Fruit fly (Drosophila melanogaster) whole organism, embryonic: ENCODE data around the gene CG9626.

Source experiments
- Adf1 ChIP-seq: fragments of 200-800 bp; sonication (Bioruptor generic); IDR thresholded peaks from 2 replicates; pipeline ENCODE4 v1.3.6; 2022; ENCODE audit warnings: missing biosample characterization, missing genetic modification characterization
- Aef1 ChIP-seq: fragments of 200-800 bp; sonication (Bioruptor generic); IDR thresholded peaks from 3 replicates; pipeline ENCODE4 v1.3.6; 2022; ENCODE audit warnings: missing biosample characterization, missing genetic modification characterization
- Awh ChIP-seq: fragments of 200-800 bp; sonication (Bioruptor generic); IDR thresholded peaks from 2 replicates; pipeline ENCODE4, ENCODE4 v1.3.6; 2022; ENCODE audit warnings: missing biosample characterization, missing genetic modification characterization
- Blimp-1 ChIP-seq: fragments of 200-800 bp; sonication (Bioruptor generic); optimal IDR thresholded peaks from 3 replicates; lab custom pipeline; 2018; ENCODE audit warnings: missing biosample characterization, missing genetic modification characterization, mild to moderate bottlenecking, moderate library complexity, missing genetic modification reagents
- Bteb2 ChIP-seq: fragments of 200-800 bp; sonication (Bioruptor generic); optimal IDR thresholded peaks from 2 replicates; lab custom pipeline; 2016; ENCODE audit warnings: missing biosample characterization, missing genetic modification characterization
- CG10431 ChIP-seq: fragments of 200-800 bp; sonication (Bioruptor generic); optimal IDR thresholded peaks from 3 replicates; lab custom pipeline; 2018; ENCODE audit warnings: missing biosample characterization, mild to moderate bottlenecking, missing genetic modification characterization
- CG11696 ChIP-seq: fragments of 200-800 bp; sonication (Bioruptor generic); IDR thresholded peaks from 2 replicates; pipeline ENCODE4 v1.3.6; 2022; ENCODE audit warnings: missing biosample characterization, missing genetic modification characterization
- CG12104 ChIP-seq: fragments of 200-800 bp; sonication (Bioruptor generic); optimal IDR thresholded peaks from 3 replicates; lab custom pipeline; 2016; ENCODE audit warnings: missing biosample characterization, missing genetic modification characterization
- CG13123 ChIP-seq: fragments of 200-800 bp; sonication (Bioruptor generic); optimal IDR thresholded peaks from 2 replicates; lab custom pipeline; 2016; ENCODE audit warnings: missing biosample characterization, missing genetic modification characterization
- CG14050 ChIP-seq: fragments of 200-800 bp; sonication (Bioruptor generic); IDR thresholded peaks from 3 replicates; pipeline ENCODE4 v1.3.6; 2022; ENCODE audit warnings: missing biosample characterization, missing genetic modification characterization
- CG15011 ChIP-seq: fragments of 200-800 bp; sonication (Bioruptor generic); optimal IDR thresholded peaks from 3 replicates; lab custom pipeline; 2018; ENCODE audit warnings: missing biosample characterization, mild to moderate bottlenecking, missing genetic modification characterization
- CG15601 ChIP-seq: fragments of 200-800 bp; sonication (Bioruptor generic); optimal IDR thresholded peaks from 3 replicates; lab custom pipeline; 2019; ENCODE audit warnings: missing biosample characterization, mild to moderate bottlenecking, missing genetic modification characterization, moderate library complexity
- CG16863 ChIP-seq: fragments of 200-800 bp; sonication (Bioruptor generic); optimal IDR thresholded peaks from 3 replicates; lab custom pipeline; 2016; ENCODE audit warnings: missing biosample characterization, missing genetic modification characterization
- CG30020 ChIP-seq: fragments of 200-800 bp; optimal IDR thresholded peaks from 2 replicates; lab custom pipeline; 2019; ENCODE audit warnings: missing biosample characterization, mild to moderate bottlenecking, missing genetic modification characterization, moderate library complexity
- CG3065 ChIP-seq: fragments of 200-800 bp; sonication (Bioruptor generic); optimal IDR thresholded peaks from 2 replicates; lab custom pipeline; 2016; ENCODE audit warnings: missing biosample characterization, missing genetic modification characterization
- CG33557 ChIP-seq: fragments of 200-800 bp; sonication (Bioruptor generic); optimal IDR thresholded peaks from 2 replicates; lab custom pipeline; 2019; ENCODE audit warnings: missing biosample characterization, mild to moderate bottlenecking, missing genetic modification characterization, moderate library complexity
- CG4328 ChIP-seq: fragments of 200-800 bp; sonication (Bioruptor generic); optimal IDR thresholded peaks from 3 replicates; lab custom pipeline; 2017; ENCODE audit warnings: missing biosample characterization, missing genetic modification reagents, missing genetic modification characterization
- CG4617 ChIP-seq: fragments of 200-800 bp; sonication (Bioruptor generic); optimal IDR thresholded peaks from 3 replicates; lab custom pipeline; 2016; ENCODE audit warnings: missing biosample characterization, missing genetic modification characterization, borderline replicate concordance
- CG6654 ChIP-seq: fragments of 200-800 bp; sonication (Bioruptor generic); optimal IDR thresholded peaks from 2 replicates; lab custom pipeline; 2017; ENCODE audit warnings: missing biosample characterization, mild to moderate bottlenecking, missing genetic modification characterization
- CG8765 ChIP-seq: fragments of 200-800 bp; sonication (Bioruptor generic); IDR thresholded peaks from 2 replicates; pipeline ENCODE4 v1.3.6; 2022; ENCODE audit warnings: missing biosample characterization, missing genetic modification characterization
- CG9876 ChIP-seq: fragments of 200-800 bp; sonication (Bioruptor generic); optimal IDR thresholded peaks from 2 replicates; lab custom pipeline; 2016; ENCODE audit warnings: missing biosample characterization, missing genetic modification characterization
- CkIIα-i1 ChIP-seq: fragments of 200-800 bp; sonication (Bioruptor generic); IDR thresholded peaks from 2 replicates; pipeline ENCODE4 v1.3.6; 2022; ENCODE audit warnings: missing biosample characterization, missing genetic modification characterization
- CrebB ChIP-seq: fragments of 200-800 bp; sonication (Bioruptor generic); optimal IDR thresholded peaks from 3 replicates; lab custom pipeline; 2018; ENCODE audit warnings: missing biosample characterization, mild to moderate bottlenecking, missing genetic modification characterization
- Dref ChIP-seq: fragments of 200-800 bp; sonication (Bioruptor generic); IDR thresholded peaks from 2 replicates; pipeline ENCODE4 v1.3.6; 2022; ENCODE audit warnings: missing biosample characterization, missing genetic modification characterization
- HLHmδ ChIP-seq: fragments of 200-800 bp; sonication (Bioruptor generic); optimal IDR thresholded peaks from 2 replicates; lab custom pipeline; 2018; ENCODE audit warnings: missing biosample characterization, mild to moderate bottlenecking, missing genetic modification characterization, moderate library complexity
- Hmx ChIP-seq: fragments of 200-800 bp; sonication (Bioruptor generic); optimal IDR thresholded peaks from 2 replicates; lab custom pipeline; 2016; ENCODE audit warnings: missing biosample characterization, missing genetic modification characterization
- Hr39 ChIP-seq: fragments of >200 bp; optimal IDR thresholded peaks from 2 replicates; lab custom pipeline; 2017
- Ravus ChIP-seq: fragments of 200-800 bp; sonication (Bioruptor generic); IDR thresholded peaks from 2 replicates; pipeline ENCODE4 v1.3.6; 2022; ENCODE audit warnings: missing biosample characterization, missing genetic modification characterization
- Rx ChIP-seq: fragments of 200-800 bp; sonication (Bioruptor generic); IDR thresholded peaks from 2 replicates; pipeline ENCODE4 v1.3.6; 2022; ENCODE audit warnings: missing biosample characterization, missing genetic modification characterization
- TFAM ChIP-seq: fragments of 200-800 bp; sonication (Bioruptor generic); optimal IDR thresholded peaks from 2 replicates; lab custom pipeline; 2017; ENCODE audit warnings: missing biosample characterization, missing genetic modification characterization, inconsistent platforms
- YL-1 ChIP-seq: fragments of 200-800 bp; sonication (Bioruptor generic); optimal IDR thresholded peaks from 3 replicates; lab custom pipeline; 2017; ENCODE audit warnings: missing biosample characterization, mild to moderate bottlenecking, missing genetic modification characterization
- bsh ChIP-seq, 2 experiments: fragments of 200-800 bp; sonication (Bioruptor generic); optimal IDR thresholded peaks; 2 replicates each; lab custom pipeline; 2017 to 2018; ENCODE audit warnings: mild to moderate bottlenecking in 2 of 2, missing biosample characterization in 2 of 2, missing genetic modification characterization in 2 of 2, moderate library complexity in 1 of 2
- btn ChIP-seq: fragments of 200-800 bp; sonication (Bioruptor generic); optimal IDR thresholded peaks from 2 replicates; lab custom pipeline; 2016; ENCODE audit warnings: missing biosample characterization, missing genetic modification characterization
- cad ChIP-seq: fragments of >200 bp; optimal IDR thresholded peaks from 2 replicates; lab custom pipeline; 2017; ENCODE audit warnings: missing biosample characterization, missing genetic modification characterization
- chinmo ChIP-seq: fragments of 200-800 bp; sonication (Bioruptor generic); IDR thresholded peaks from 4 replicates; pipeline ENCODE4 v1.3.6; 2022; ENCODE audit warnings: missing biosample characterization, missing genetic modification characterization; ENCODE audit not compliant: partially characterized antibody
- cwo ChIP-seq: fragments of 200-800 bp; sonication (Bioruptor generic); optimal IDR thresholded peaks from 3 replicates; lab custom pipeline; 2017; ENCODE audit warnings: missing biosample characterization, missing genetic modification characterization, mild to moderate bottlenecking, moderate library complexity, missing genetic modification reagents
- dmrt11E ChIP-seq: fragments of 200-800 bp; sonication (Bioruptor generic); optimal IDR thresholded peaks from 3 replicates; lab custom pipeline; 2018; ENCODE audit warnings: missing biosample characterization, mild to moderate bottlenecking, missing genetic modification characterization, moderate library complexity
- en ChIP-seq: fragments of 200-800 bp; sonication (Bioruptor generic); optimal IDR thresholded peaks from 2 replicates; lab custom pipeline; 2016; ENCODE audit warnings: missing biosample characterization, missing genetic modification characterization
- ftz-f1 ChIP-seq: fragments of 200-800 bp; sonication (Bioruptor generic); optimal IDR thresholded peaks from 2 replicates; lab custom pipeline; 2016; ENCODE audit warnings: missing biosample characterization, missing genetic modification characterization
- fu2 ChIP-seq: fragments of 200-800 bp; sonication (Bioruptor generic); optimal IDR thresholded peaks from 2 replicates; lab custom pipeline; 2016; ENCODE audit warnings: missing biosample characterization, missing genetic modification characterization
- grau ChIP-seq: fragments of 200-800 bp; optimal IDR thresholded peaks from 3 replicates; lab custom pipeline; 2019; ENCODE audit warnings: missing biosample characterization, mild to moderate bottlenecking, missing genetic modification characterization, moderate library complexity
- grn ChIP-seq: fragments of 200-800 bp; sonication (Bioruptor generic); optimal IDR thresholded peaks from 3 replicates; lab custom pipeline; 2017; ENCODE audit warnings: missing biosample characterization, missing genetic modification characterization
- knrl ChIP-seq: fragments of 200-800 bp; sonication (Bioruptor generic); IDR thresholded peaks from 3 replicates; pipeline ENCODE4 v1.3.6; 2022; ENCODE audit warnings: missing biosample characterization, missing genetic modification characterization; ENCODE audit not compliant: partially characterized antibody
- lab ChIP-seq: fragments of 200-800 bp; sonication (Bioruptor generic); optimal IDR thresholded peaks from 3 replicates; lab custom pipeline; 2017; ENCODE audit warnings: missing biosample characterization, missing genetic modification characterization, mild to moderate bottlenecking, moderate library complexity, missing genetic modification reagents
- lilli ChIP-seq: fragments of 200-800 bp; sonication (Bioruptor generic); optimal IDR thresholded peaks from 3 replicates; lab custom pipeline; 2016; ENCODE audit warnings: missing biosample characterization, missing genetic modification characterization
- nerfin-1 ChIP-seq: fragments of 200-800 bp; sonication (Bioruptor generic); optimal IDR thresholded peaks from 3 replicates; lab custom pipeline; 2019; ENCODE audit warnings: missing biosample characterization, mild to moderate bottlenecking, missing genetic modification characterization, moderate library complexity
- sr ChIP-seq: fragments of 200-800 bp; sonication (Bioruptor generic); IDR thresholded peaks from 3 replicates; pipeline ENCODE4 v1.3.6; 2022; ENCODE audit warnings: missing biosample characterization, missing genetic modification characterization
- tio ChIP-seq: fragments of 200-800 bp; sonication (Bioruptor generic); optimal IDR thresholded peaks from 2 replicates; lab custom pipeline; 2017; ENCODE audit warnings: missing biosample characterization, missing genetic modification characterization, inconsistent platforms
- tll ChIP-seq, 2 experiments: fragments of 200-800 bp in 1 of 2; fragments of >200 bp in 1 of 2; sonication (Bioruptor generic) in 1 of 2; optimal IDR thresholded peaks; 2 replicates each; lab custom pipeline; 2017 to 2019; ENCODE audit warnings: missing biosample characterization in 2 of 2, missing genetic modification characterization in 2 of 2, mild to moderate bottlenecking in 1 of 2, moderate library complexity in 1 of 2
- vvl ChIP-seq: fragments of 200-800 bp; sonication (Bioruptor generic); IDR thresholded peaks from 2 replicates; pipeline ENCODE4 v1.3.6; 2022; ENCODE audit warnings: missing biosample characterization, missing genetic modification characterization
- zen ChIP-seq: fragments of 200-800 bp; sonication (Bioruptor generic); optimal IDR thresholded peaks from 3 replicates; lab custom pipeline; 2018; ENCODE audit warnings: missing biosample characterization, mild to moderate bottlenecking, missing genetic modification characterization, moderate library complexity
- zfh2 ChIP-seq: fragments of 200-800 bp; sonication (Bioruptor generic); optimal IDR thresholded peaks from 2 replicates; lab custom pipeline; 2016; ENCODE audit warnings: missing biosample characterization, missing genetic modification characterization

CG9626 gene

DNA sequence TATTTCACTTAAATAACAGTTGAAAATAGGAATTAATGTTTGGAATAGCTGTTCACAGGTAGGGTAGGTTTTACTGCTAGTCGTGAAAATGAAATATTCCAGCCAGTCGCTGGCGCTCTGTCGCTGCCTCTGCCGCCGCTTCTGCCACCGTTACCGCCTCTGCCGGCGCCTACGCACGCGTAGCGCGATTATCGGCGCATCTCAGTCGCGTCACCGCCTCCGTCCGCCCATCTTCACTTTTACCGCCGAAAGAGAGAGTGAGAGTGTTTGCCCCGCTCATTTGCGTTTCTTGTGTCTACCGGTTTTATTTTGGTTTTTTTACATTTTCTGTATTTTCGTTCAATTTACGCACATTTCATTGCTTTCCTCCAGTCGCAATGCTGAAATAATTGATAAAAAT lies 49.2 kb downstream of the CG9626 start (continued):
- TF ChIP-seq grn (GFP tag; lab: Kevin White, UChicago) (peak; percentile 66), TFAM (GFP tag; lab: Kevin White, UChicago) (no peak), Hr39 (no peak), Rx (no peak), Hmx (no peak), nerfin-1 (tag; lab: Kevin White, UChicago) (no peak), CkIIα-i1 (no peak), chinmo (GFP tag; lab: Robert Waterston, UW) (0 out of 4 replicates have a peak, but pooled peaks have one; percentile 24), lab (no peak), cwo (GFP tag; lab: Kevin White, UChicago) (no peak), CG10431 (GFP tag; lab: Kevin White, UChicago) (peak; percentile 58), vvl (peak; percentile 39; the same call in 1 of the 2 replicates), CG4328 (GFP tag; lab: Kevin White, UChicago) (no peak), CG11696 (GFP tag; lab: Robert Waterston, UW) (no peak), CG14050 (GFP tag; lab: Robert Waterston, UW) (no peak), Aef1 (GFP tag; lab: Robert Waterston, UW) (no peak), en (GFP tag; lab: Kevin White, UChicago) (no peak), Bteb2 (GFP tag; lab: Kevin White, UChicago) (no peak), zfh2 (no peak), ftz-f1 (GFP tag; lab: Kevin White, UChicago) (no peak), sr (peak; percentile 89; the same call in 2 of the 3 replicates), zen (peak; percentile 32), CG3065 (GFP tag; lab: Kevin White, UChicago) (no peak), knrl (GFP tag; lab: Robert Waterston, UW) (no peak), Blimp-1 (GFP tag; lab: Kevin White, UChicago) (peak; percentile 99), cad (GFP tag; lab: Kevin White, UChicago) (peak; percentile 36), CG33557 (peak; percentile 64), CG16863 (GFP tag; lab: Kevin White, UChicago) (no peak), YL-1 (GFP tag; lab: Kevin White, UChicago) (no peak), CG8765 (GFP tag; lab: Robert Waterston, UW) (no peak), CG4617 (GFP tag; lab: Kevin White, UChicago) (no peak), Ravus (GFP tag; lab: Robert Waterston, UW) (no peak), fu2 (GFP tag; lab: Kevin White, UChicago) (no peak), HLHmδ (GFP tag; lab: Kevin White, UChicago) (peak; percentile 77), bsh (GFP tag; optimal IDR thresholded peaks at IDR 0.05; lab: Kevin White, UChicago) (no peak), tll (GFP tag; optimal IDR thresholded peaks at IDR 0.05; lab: Kevin White, UChicago) (peak in 1 of 2 experiments; percentile 83), dmrt11E (no peak), CG12104 (GFP tag; lab: Kevin White, UChicago) (no peak), CG6654 (GFP tag; lab: Kevin White, UChicago) (no peak), CG9876 (GFP tag; lab: Kevin White, UChicago) (no peak), Dref (no peak), Awh (GFP tag; lab: Robert Waterston, UW) (peak; percentile 27; the same call in 1 of the 2 replicates), CG30020 (no peak), lilli (no peak), grau (tag; lab: Kevin White, UChicago) (no peak), CG13123 (GFP tag; lab: Kevin White, UChicago) (no peak), btn (GFP tag; lab: Kevin White, UChicago) (no peak), Adf1 (GFP tag; lab: Robert Waterston, UW) (peak; percentile 88), CrebB (tag; lab: Kevin White, UChicago) (no peak), tio (no peak), CG15601 (tag; lab: Kevin White, UChicago) (no peak), CG15011 (GFP tag; lab: Kevin White, UChicago) (no peak)
